Fruit fly (Drosophila melanogaster): ENCODE data around the gene zen.

DNA sequence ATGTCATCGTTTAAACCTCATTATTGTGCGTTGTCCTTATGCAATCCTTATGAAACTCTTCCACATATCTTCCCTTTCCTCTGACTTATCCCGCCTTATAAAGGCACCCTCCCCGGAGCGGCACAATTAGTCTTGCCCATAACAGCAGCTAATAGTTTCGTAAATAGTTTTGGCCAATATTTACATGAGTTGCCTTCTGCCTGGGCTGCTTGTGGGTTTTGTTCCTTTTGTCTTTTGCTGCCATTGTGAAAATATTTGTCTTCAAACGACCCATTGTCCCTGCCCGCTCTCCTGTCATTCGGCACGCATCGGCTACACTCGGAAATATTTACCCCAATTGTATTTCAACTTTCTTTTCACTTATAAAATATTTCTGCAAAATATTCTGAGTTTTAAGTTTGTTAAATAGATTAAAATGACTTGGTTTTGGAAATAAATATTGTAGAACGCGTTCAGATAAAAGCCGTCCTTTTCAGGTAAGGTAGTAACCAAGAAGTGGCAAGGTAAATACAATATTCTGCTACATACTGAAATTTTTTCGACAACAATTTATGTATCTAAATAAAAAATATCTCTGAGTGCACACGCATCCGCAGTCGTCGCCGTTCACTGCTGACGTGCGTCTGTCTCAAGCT is 30.3 kb downstream of the zen start:
- no peak for TF ChIP-seq rn (GFP tag; IDR thresholded peaks at IDR 0.05)
- no peak for TF ChIP-seq CG15710 (tag; optimal IDR thresholded peaks at IDR 0.05)
- TF ChIP-seq CG10348 (GFP tag; IDR thresholded peaks at IDR 0.05), result no peak
- no peak for TF ChIP-seq CG17806 (tag; optimal IDR thresholded peaks at IDR 0.05)
- no peak for TF ChIP-seq gl (tag; optimal IDR thresholded peaks at IDR 0.05)
- TF ChIP-seq CG4496 (GFP tag; IDR thresholded peaks at IDR 0.05), result no peak
- TF ChIP-seq D1 (tag; optimal IDR thresholded peaks at IDR 0.05), result no peak
- TF ChIP-seq Pif1B (GFP tag; optimal IDR thresholded peaks at IDR 0.05), result no peak
- no peak for TF ChIP-seq CG12605 (GFP tag; IDR thresholded peaks at IDR 0.05)
